Fruit fly (Drosophila melanogaster) whole organism, embryonic: Measurements from ENCODE around the gene CG43245.

Experiments used
- B-H1 ChIP-seq: fragments of 200-800 bp; sonication (Bioruptor generic); IDR thresholded peaks from 3 replicates; pipeline ENCODE4 v1.3.6; 2022; ENCODE audit warnings: missing biosample characterization, missing genetic modification characterization
- CG10209 ChIP-seq: fragments of 200-800 bp; sonication (Bioruptor generic); optimal IDR thresholded peaks from 3 replicates; lab custom pipeline; 2017; ENCODE audit warnings: missing biosample characterization, mild to moderate bottlenecking, missing genetic modification characterization, missing genetic modification reagents
- CG10543 ChIP-seq: fragments of 200-800 bp; sonication (Bioruptor generic); optimal IDR thresholded peaks from 3 replicates; lab custom pipeline; 2017; ENCODE audit warnings: missing biosample characterization, mild to moderate bottlenecking, missing genetic modification characterization, moderate library complexity
- CG11504 ChIP-seq: fragments of 200-800 bp; sonication (Bioruptor generic); optimal IDR thresholded peaks from 3 replicates; lab custom pipeline; 2019; ENCODE audit warnings: missing biosample characterization, mild to moderate bottlenecking, missing genetic modification characterization, moderate library complexity
- CG11560 ChIP-seq: fragments of 200-800 bp; sonication (Bioruptor generic); IDR thresholded peaks from 3 replicates; pipeline ENCODE4 v1.3.6; 2022; ENCODE audit warnings: missing biosample characterization, missing genetic modification characterization
- CG12071 ChIP-seq: fragments of 200-800 bp; sonication (Bioruptor generic); optimal IDR thresholded peaks from 3 replicates; lab custom pipeline; 2018; ENCODE audit warnings: missing biosample characterization, mild to moderate bottlenecking, missing genetic modification characterization
- CG12104 ChIP-seq: fragments of 200-800 bp; sonication (Bioruptor generic); optimal IDR thresholded peaks from 3 replicates; lab custom pipeline; 2016; ENCODE audit warnings: missing biosample characterization, missing genetic modification characterization
- CG12942 ChIP-seq: fragments of 200-800 bp; sonication (Bioruptor generic); optimal IDR thresholded peaks from 3 replicates; lab custom pipeline; 2016; ENCODE audit warnings: missing biosample characterization, missing genetic modification characterization
- CG14014 ChIP-seq: fragments of 200-800 bp; sonication (Bioruptor generic); IDR thresholded peaks from 2 replicates; pipeline ENCODE4 v1.3.6; 2022; ENCODE audit warnings: missing biosample characterization, missing genetic modification characterization
- CG16813 ChIP-seq: fragments of 200-800 bp; sonication (Bioruptor generic); IDR thresholded peaks from 3 replicates; pipeline ENCODE4 v1.3.6; 2022; ENCODE audit warnings: missing biosample characterization, missing genetic modification characterization; ENCODE audit not compliant: partially characterized antibody
- CG17328 ChIP-seq: fragments of 200-800 bp; sonication (Bioruptor generic); IDR thresholded peaks from 2 replicates; pipeline ENCODE4 v1.3.6; 2022; ENCODE audit warnings: missing biosample characterization, missing genetic modification characterization
- CG17568 ChIP-seq: fragments of 200-800 bp; sonication (Bioruptor generic); optimal IDR thresholded peaks from 2 replicates; lab custom pipeline; 2018; ENCODE audit warnings: missing biosample characterization, mild to moderate bottlenecking, missing genetic modification characterization, moderate library complexity
- CG2116 ChIP-seq: fragments of 200-800 bp; sonication (Bioruptor generic); optimal IDR thresholded peaks from 3 replicates; lab custom pipeline; 2018; ENCODE audit warnings: missing biosample characterization, mild to moderate bottlenecking, missing genetic modification characterization
- CG31441 ChIP-seq: fragments of 200-800 bp; sonication (Bioruptor generic); IDR thresholded peaks from 2 replicates; pipeline ENCODE4 v1.3.6; 2022; ENCODE audit warnings: missing biosample characterization, missing genetic modification characterization
- CG32532 ChIP-seq: fragments of 200-800 bp; sonication (Bioruptor generic); IDR thresholded peaks from 2 replicates; pipeline ENCODE4 v1.3.6; 2022; ENCODE audit warnings: missing biosample characterization, missing genetic modification characterization
- CG32767 ChIP-seq: fragments of 200-800 bp; sonication (Bioruptor generic); IDR thresholded peaks from 2 replicates; pipeline ENCODE4 v1.3.6; 2022; ENCODE audit warnings: missing biosample characterization, missing genetic modification characterization
- CG4424 ChIP-seq: fragments of 200-800 bp; sonication (Bioruptor generic); optimal IDR thresholded peaks from 3 replicates; lab custom pipeline; 2016; ENCODE audit warnings: missing biosample characterization, missing genetic modification characterization
- CG6791 ChIP-seq: fragments of 200-800 bp; sonication (Bioruptor generic); IDR thresholded peaks from 3 replicates; pipeline ENCODE4 v1.3.6; 2022; ENCODE audit warnings: missing biosample characterization, missing genetic modification characterization; ENCODE audit not compliant: partially characterized antibody
- CG7372 ChIP-seq: fragments of 200-800 bp; sonication (Bioruptor generic); IDR thresholded peaks from 2 replicates; pipeline ENCODE4 v1.3.6; 2022; ENCODE audit warnings: missing biosample characterization, missing genetic modification characterization
- CG7928 ChIP-seq: fragments of 200-800 bp; sonication (Bioruptor generic); optimal IDR thresholded peaks from 2 replicates; lab custom pipeline; 2017; ENCODE audit warnings: missing biosample characterization, mild to moderate bottlenecking, missing genetic modification characterization
- CG8089 ChIP-seq: fragments of 200-800 bp; sonication (Bioruptor generic); optimal IDR thresholded peaks from 3 replicates; lab custom pipeline; 2016; ENCODE audit warnings: missing biosample characterization, missing genetic modification characterization
- CG8765 ChIP-seq: fragments of 200-800 bp; sonication (Bioruptor generic); IDR thresholded peaks from 2 replicates; pipeline ENCODE4 v1.3.6; 2022; ENCODE audit warnings: missing biosample characterization, missing genetic modification characterization
- Doc2 ChIP-seq: fragments of 200-800 bp; sonication (Bioruptor generic); IDR thresholded peaks from 2 replicates; pipeline ENCODE4 v1.3.6; 2022; ENCODE audit warnings: missing biosample characterization, missing genetic modification characterization
- Eip74EF ChIP-seq, 2 experiments: fragments of 200-800 bp in 1 of 2; fragments of >200 bp in 1 of 2; sonication (Bioruptor generic) in 1 of 2; optimal IDR thresholded peaks; 2 replicates each; lab custom pipeline; 2017 to 2019; ENCODE audit warnings: missing biosample characterization in 2 of 2, missing genetic modification characterization in 2 of 2, mild to moderate bottlenecking in 1 of 2, moderate library complexity in 1 of 2
- Hmr ChIP-seq: fragments of 200-800 bp; sonication (Bioruptor generic); optimal IDR thresholded peaks from 3 replicates; lab custom pipeline; 2017; ENCODE audit warnings: mild to moderate bottlenecking, missing biosample characterization, missing genetic modification reagents, missing genetic modification characterization
- Hr39 ChIP-seq: fragments of >200 bp; optimal IDR thresholded peaks from 2 replicates; lab custom pipeline; 2017
- Hsf ChIP-seq: fragments of 200-800 bp; sonication (Bioruptor generic); optimal IDR thresholded peaks from 3 replicates; lab custom pipeline; 2016; ENCODE audit warnings: missing biosample characterization, missing genetic modification characterization
- MESR4 ChIP-seq: fragments of 200-800 bp; sonication (Bioruptor generic); optimal IDR thresholded peaks from 2 replicates; lab custom pipeline; 2018; ENCODE audit warnings: missing biosample characterization, mild to moderate bottlenecking, missing genetic modification characterization, moderate library complexity
- Sox100B ChIP-seq: fragments of 200-800 bp; sonication (Bioruptor generic); optimal IDR thresholded peaks from 3 replicates; lab custom pipeline; 2018; ENCODE audit warnings: missing biosample characterization, mild to moderate bottlenecking, missing genetic modification characterization
- ato ChIP-seq: fragments of 200-800 bp; sonication (Bioruptor generic); IDR thresholded peaks from 2 replicates; pipeline ENCODE4 v1.3.6; 2022; ENCODE audit warnings: missing biosample characterization, missing genetic modification characterization; ENCODE audit not compliant: partially characterized antibody
- danr ChIP-seq: fragments of 200-800 bp; sonication (Bioruptor generic); IDR thresholded peaks from 2 replicates; pipeline ENCODE4 v1.3.6; 2022; ENCODE audit warnings: missing biosample characterization, missing genetic modification characterization
- dati ChIP-seq: fragments of 200-800 bp; sonication (Bioruptor generic); IDR thresholded peaks from 2 replicates; pipeline ENCODE4 v1.3.6; 2022; ENCODE audit warnings: missing biosample characterization, missing genetic modification characterization
- fd64A ChIP-seq: fragments of 200-800 bp; sonication (Bioruptor generic); optimal IDR thresholded peaks from 3 replicates; lab custom pipeline; 2018; ENCODE audit warnings: missing biosample characterization, mild to moderate bottlenecking, missing genetic modification characterization
- ftz-f1 ChIP-seq: fragments of 200-800 bp; sonication (Bioruptor generic); optimal IDR thresholded peaks from 2 replicates; lab custom pipeline; 2016; ENCODE audit warnings: missing biosample characterization, missing genetic modification characterization
- gce ChIP-seq: fragments of 200-800 bp; sonication (Bioruptor generic); IDR thresholded peaks from 3 replicates; pipeline ENCODE4 v1.3.6; 2022; ENCODE audit warnings: missing biosample characterization, missing genetic modification characterization
- her ChIP-seq: fragments of 200-800 bp; sonication (Bioruptor generic); optimal IDR thresholded peaks from 2 replicates; lab custom pipeline; 2016; ENCODE audit warnings: missing biosample characterization, missing genetic modification characterization
- kay ChIP-seq: fragments of 200-800 bp; sonication (Bioruptor generic); optimal IDR thresholded peaks from 2 replicates; lab custom pipeline; 2016; ENCODE audit warnings: missing biosample characterization, missing genetic modification characterization
- lab ChIP-seq: fragments of 200-800 bp; sonication (Bioruptor generic); optimal IDR thresholded peaks from 3 replicates; lab custom pipeline; 2017; ENCODE audit warnings: missing biosample characterization, missing genetic modification characterization, mild to moderate bottlenecking, moderate library complexity, missing genetic modification reagents
- lilli ChIP-seq: fragments of 200-800 bp; sonication (Bioruptor generic); optimal IDR thresholded peaks from 3 replicates; lab custom pipeline; 2016; ENCODE audit warnings: missing biosample characterization, missing genetic modification characterization
- peb ChIP-seq: fragments of 200-800 bp; sonication (Bioruptor generic); IDR thresholded peaks from 2 replicates; pipeline ENCODE4 v1.3.6; 2022; ENCODE audit warnings: missing biosample characterization, missing genetic modification characterization
- sc ChIP-seq, 3 experiments: fragments of >200 bp in 2 of 3; fragments of 200-800 bp in 1 of 3; sonication (Bioruptor generic) in 1 of 3; optimal IDR thresholded peaks; 2 replicates in 2 of 3; 3 replicates in 1 of 3; lab custom pipeline; 2017; ENCODE audit warnings: mild to moderate bottlenecking in 1 of 3, missing biosample characterization in 1 of 3, missing genetic modification characterization in 1 of 3, missing genetic modification reagents in 1 of 3
- sens ChIP-seq: fragments of 200-800 bp; sonication (Bioruptor generic); peaks from one replicate; lab custom pipeline; 2016; ENCODE audit warnings: missing biosample characterization, missing genetic modification characterization
- sima ChIP-seq: fragments of 200-800 bp; sonication (Bioruptor generic); optimal IDR thresholded peaks from 2 replicates; lab custom pipeline; 2016; ENCODE audit warnings: missing biosample characterization, missing genetic modification characterization
- sna ChIP-seq: fragments of 200-800 bp; sonication (Bioruptor generic); IDR thresholded peaks from 2 replicates; pipeline ENCODE4 v1.3.6; 2022; ENCODE audit warnings: missing biosample characterization, missing genetic modification characterization; ENCODE audit not compliant: partially characterized antibody
- tna ChIP-seq: fragments of 200-800 bp; sonication (Bioruptor generic); IDR thresholded peaks from 2 replicates; pipeline ENCODE4 v1.3.6; 2022; ENCODE audit warnings: missing biosample characterization, missing genetic modification characterization; ENCODE audit not compliant: partially characterized antibody
- tx ChIP-seq: fragments of 200-800 bp; sonication (Bioruptor generic); optimal IDR thresholded peaks from 2 replicates; lab custom pipeline; 2016; ENCODE audit warnings: missing biosample characterization, missing genetic modification characterization
- unpg ChIP-seq: fragments of 200-800 bp; sonication (Bioruptor generic); optimal IDR thresholded peaks from 3 replicates; lab custom pipeline; 2018; ENCODE audit warnings: missing biosample characterization, mild to moderate bottlenecking, missing genetic modification characterization, moderate library complexity
- wor ChIP-seq: fragments of 200-800 bp; sonication (Bioruptor generic); IDR thresholded peaks from 2 replicates; pipeline ENCODE4 v1.3.6; 2022; ENCODE audit warnings: missing biosample characterization, missing genetic modification characterization
- yki ChIP-seq: fragments of >200 bp; optimal IDR thresholded peaks from 3 replicates; lab custom pipeline; 2018

Gene CG43245

DNA sequence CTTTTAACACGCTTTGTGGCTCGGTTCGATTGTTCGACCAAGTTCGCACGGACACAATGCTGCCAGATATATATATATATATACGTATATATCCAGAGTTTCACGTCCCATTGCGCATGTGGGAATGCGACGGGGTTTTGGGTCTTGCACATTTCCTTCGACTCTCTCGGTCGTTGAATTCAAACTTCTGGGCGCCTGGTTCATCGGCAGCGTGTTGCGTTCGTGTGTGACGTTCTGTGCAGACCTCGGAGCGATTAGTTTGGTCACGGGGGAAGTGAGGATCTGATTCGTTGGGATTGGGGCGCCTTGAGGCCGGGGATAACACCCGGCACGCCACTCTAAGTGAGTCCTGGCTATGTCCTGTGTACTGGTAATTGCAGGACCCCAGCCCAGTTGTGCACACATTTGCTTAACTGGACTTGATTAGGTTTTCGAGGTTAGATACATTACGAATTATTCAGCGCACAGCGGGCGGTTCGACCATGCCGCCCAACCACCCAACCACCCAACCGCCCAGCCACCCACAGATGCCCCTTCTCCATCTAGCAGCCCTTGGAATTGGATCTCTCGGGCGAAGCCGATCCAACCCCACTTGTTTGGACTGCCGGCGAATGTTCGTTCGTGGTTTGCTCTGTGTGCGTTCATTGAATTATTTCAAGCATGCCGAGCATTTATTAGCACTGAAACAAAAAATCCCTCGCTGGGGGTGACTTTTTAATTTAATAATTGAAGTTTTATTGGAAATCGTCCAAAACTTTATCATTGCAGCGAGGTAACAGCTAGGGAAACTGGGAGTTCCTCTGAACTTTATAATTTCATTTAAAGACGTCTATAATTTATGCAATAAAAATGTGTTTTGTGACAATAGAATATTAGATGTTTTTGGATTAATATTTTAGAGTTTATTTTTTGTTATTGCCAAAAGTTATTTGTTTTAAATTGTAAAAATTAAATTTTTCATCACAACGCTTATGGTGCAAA lies 46.2 kb downstream of the CG43245 start (continued):
- TF ChIP-seq Sox100B (GFP tag; lab: Kevin White, UChicago), result peak; percentile 44
- TF ChIP-seq CG31441 (GFP tag; lab: Robert Waterston, UW), result peak; percentile 58; the same call in 1 of the 2 replicates
- TF ChIP-seq tna (GFP tag; lab: Robert Waterston, UW), result no peak
- no peak for TF ChIP-seq CG8089 (GFP tag; lab: Kevin White, UChicago)
- TF ChIP-seq ato (GFP tag; lab: Robert Waterston, UW), result no peak
- no peak for TF ChIP-seq CG12071
- TF ChIP-seq Eip74EF (GFP tag; optimal IDR thresholded peaks at IDR 0.05; lab: Kevin White, UChicago), result no peak
- TF ChIP-seq lilli, result peak; percentile 50
- TF ChIP-seq CG4424 (GFP tag; lab: Kevin White, UChicago), result no peak
- no peak for TF ChIP-seq CG8765 (GFP tag; lab: Robert Waterston, UW)
- no peak for TF ChIP-seq unpg (GFP tag; lab: Kevin White, UChicago)
- TF ChIP-seq danr (GFP tag; lab: Robert Waterston, UW), result no peak
- peak; percentile 21 for TF ChIP-seq CG10209 (GFP tag; lab: Kevin White, UChicago)
- no peak for TF ChIP-seq CG17328 (GFP tag; lab: Robert Waterston, UW)
- TF ChIP-seq Hsf, result peak; percentile 44
- no peak for TF ChIP-seq ftz-f1 (GFP tag; lab: Kevin White, UChicago)
- TF ChIP-seq CG11560 (tag; lab: Robert Waterston, UW), result no peak
- no peak for TF ChIP-seq lab (GFP tag; lab: Kevin White, UChicago)
- no peak for TF ChIP-seq CG17568 (GFP tag; lab: Kevin White, UChicago)
- TF ChIP-seq wor (GFP tag; lab: Robert Waterston, UW), result no peak
- TF ChIP-seq CG32767 (GFP tag; lab: Robert Waterston, UW), result no peak
- no peak for TF ChIP-seq CG16813 (GFP tag; lab: Robert Waterston, UW)
- no peak for TF ChIP-seq sc (optimal IDR thresholded peaks at IDR 0.05; lab: Kevin White, UChicago)
- no peak for TF ChIP-seq sc (GFP tag; optimal IDR thresholded peaks at IDR 0.05; lab: Kevin White, UChicago)
- no peak for TF ChIP-seq CG12104 (GFP tag; lab: Kevin White, UChicago)
- TF ChIP-seq kay, result no peak
- TF ChIP-seq CG6791 (GFP tag; lab: Robert Waterston, UW), result 0 out of 3 replicates have a peak, but pooled peaks have one; percentile 47
- TF ChIP-seq CG14014 (GFP tag; lab: Robert Waterston, UW), result no peak
- TF ChIP-seq CG11504, result peak; percentile 68
- no peak for TF ChIP-seq CG7928 (GFP tag; lab: Kevin White, UChicago)
- no peak for TF ChIP-seq MESR4 (GFP tag; lab: Kevin White, UChicago)
- no peak for TF ChIP-seq peb
- no peak for TF ChIP-seq yki (lab: Kevin White, UChicago)
- no peak for TF ChIP-seq tx (GFP tag; lab: Kevin White, UChicago)
- TF ChIP-seq Hmr (GFP tag; lab: Kevin White, UChicago), result peak; percentile 30
- peak; percentile 35; the same call in 1 of the 2 replicates for TF ChIP-seq CG32532 (GFP tag; lab: Robert Waterston, UW)
- TF ChIP-seq her (GFP tag; lab: Kevin White, UChicago), result no peak
- no peak for TF ChIP-seq Hr39 (lab: Kevin White, UChicago)
- TF ChIP-seq B-H1, result no peak
- no peak for TF ChIP-seq Doc2 (GFP tag; lab: Robert Waterston, UW)
- TF ChIP-seq dati, result no peak
- peak; percentile 81 for TF ChIP-seq sens (GFP tag; lab: Kevin White, UChicago)
- no peak for TF ChIP-seq sima (GFP tag; lab: Kevin White, UChicago)
- TF ChIP-seq sna, result no peak
- TF ChIP-seq CG10543 (GFP tag; lab: Kevin White, UChicago), result peak; percentile 30
- no peak for TF ChIP-seq CG12942
- no peak for TF ChIP-seq gce (GFP tag; lab: Robert Waterston, UW)
- TF ChIP-seq CG2116 (GFP tag; lab: Kevin White, UChicago), result no peak
- TF ChIP-seq CG7372, result no peak
- no peak for TF ChIP-seq fd64A (GFP tag; lab: Kevin White, UChicago)
